Worm (Caenorhabditis elegans): ENCODE measurements around the gene Y116A8C.43.

DNA sequence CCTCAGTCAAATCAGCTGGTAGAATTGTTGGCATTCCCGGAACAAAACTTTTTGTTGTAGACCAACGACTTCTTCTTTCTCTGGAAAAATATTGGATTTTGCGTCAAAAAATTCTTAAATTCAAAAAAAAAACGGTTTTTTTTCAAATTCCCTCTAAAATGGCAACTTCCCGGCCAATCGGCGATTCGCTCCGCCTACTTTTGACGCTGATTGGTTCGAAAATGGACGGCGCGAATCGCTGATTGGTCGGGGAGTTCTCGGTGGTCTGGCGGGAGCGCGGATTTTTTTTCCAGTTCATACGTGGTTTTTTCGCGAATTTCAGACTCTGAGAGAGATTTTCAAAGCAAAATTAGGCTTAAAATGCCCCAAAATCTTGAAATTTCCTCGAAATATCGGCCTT lies 20.2 kb downstream of the Y116A8C.43 start:
- TF ChIP-seq egl-27 (tag; optimal IDR thresholded peaks at IDR 0.05) (no peak), pqm-1 (tag; optimal IDR thresholded peaks at IDR 0.05) (no peak), hpl-2 (GFP tag; optimal IDR thresholded peaks at IDR 0.05) (no peak), hlh-17 (GFP tag; optimal IDR thresholded peaks at IDR 0.05; ENCODE audit: borderline replicate concordance) (no peak)

Measured in whole organism, L1 larva.